Worm (Caenorhabditis elegans) whole organism, L1 larva: ENCODE results near the gene Y48A5A.3.

Experiments
- aha-1 ChIP-seq: fragments of 150-350 bp; optimal IDR thresholded peaks from 2 replicates; lab custom pipeline; 2014; ENCODE audit warnings: missing biosample characterization, missing genetic modification characterization
- ceh-82 ChIP-seq, 3 experiments: fragments of 150-350 bp in 1 of 3; sonication (generic microtip) in 2 of 3; optimal IDR thresholded peaks; 2 replicates each; lab custom pipeline; 2014 to 2017; ENCODE audit warnings: missing biosample characterization in 3 of 3, missing genetic modification characterization in 3 of 3
- nhr-11 ChIP-seq: fragments of 150-350 bp; optimal IDR thresholded peaks from 2 replicates; lab custom pipeline; 2014; ENCODE audit warnings: missing biosample characterization, missing genetic modification characterization
- nhr-28 ChIP-seq: fragments of 150-350 bp; optimal IDR thresholded peaks from 2 replicates; lab custom pipeline; 2014; ENCODE audit warnings: missing biosample characterization, missing genetic modification characterization
- nhr-76 ChIP-seq: sonication (generic microtip); optimal IDR thresholded peaks from 2 replicates; lab custom pipeline; 2017; ENCODE audit warnings: missing biosample characterization, missing genetic modification characterization
- pqm-1 ChIP-seq: sonication (generic microtip); optimal IDR thresholded peaks from 3 replicates; lab custom pipeline; 2017; ENCODE audit warnings: missing biosample characterization, missing genetic modification characterization
- snpc-4 ChIP-seq: fragments of 150-350 bp; optimal IDR thresholded peaks from 2 replicates; lab custom pipeline; 2014; ENCODE audit warnings: missing biosample characterization, missing genetic modification characterization

DNA sequence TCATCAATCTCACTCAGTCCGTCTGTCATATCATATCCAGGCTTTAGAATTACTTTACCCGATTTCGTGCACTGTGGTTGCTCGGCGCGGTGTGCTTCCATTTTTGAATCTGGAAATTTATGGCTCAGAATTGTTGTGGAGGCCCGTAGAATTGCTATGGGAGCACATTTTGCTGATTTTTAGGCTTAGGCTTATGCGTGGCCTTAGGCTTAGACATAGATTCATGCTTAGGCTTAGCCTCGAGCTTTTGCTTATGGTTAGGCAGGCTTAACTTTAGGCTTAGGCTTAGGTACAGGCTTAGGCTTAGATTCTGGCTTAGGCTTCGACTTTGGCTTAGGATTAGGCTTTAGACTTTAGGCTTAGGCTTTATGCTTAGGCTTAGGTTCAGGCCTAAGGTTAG, 2.7 kb downstream of the Y48A5A.3 start, which contains the start of gene Y76B12C.4:
- no peak for TF ChIP-seq aha-1
- TF ChIP-seq nhr-11 (tag; lab: Kevin White, UChicago): no peak
- no peak for TF ChIP-seq nhr-76 (tag; lab: Kevin White, UChicago)
- no peak for TF ChIP-seq ceh-82 (tag; optimal IDR thresholded peaks at IDR 0.05; lab: Kevin White, UChicago)
- TF ChIP-seq pqm-1 (tag; lab: Kevin White, UChicago): no peak
- TF ChIP-seq snpc-4 (tag; lab: Kevin White, UChicago): no peak
- no peak for TF ChIP-seq nhr-28 (tag; lab: Kevin White, UChicago)
